Fruit fly (Drosophila melanogaster) whole organism, prepupa: ENCODE measurements around the gene t-Grip91.
A peak's percentile ranks its signal among the peaks of the same experiment; 100 is the strongest.

ENCODE experiments used
- CG11762 ChIP-seq: fragments of 200-800 bp; sonication (Bioruptor generic); optimal IDR thresholded peaks from 3 replicates; lab custom pipeline; 2016; ENCODE audit warnings: missing biosample characterization, missing genetic modification characterization; ENCODE audit not compliant: insufficient read depth
- CG11902 ChIP-seq: fragments of 200-800 bp; sonication (Bioruptor generic); optimal IDR thresholded peaks from 3 replicates; lab custom pipeline; 2016; ENCODE audit warnings: missing biosample characterization, missing genetic modification characterization
- CG1621 ChIP-seq: fragments of 200-800 bp; sonication (Bioruptor generic); optimal IDR thresholded peaks from 3 replicates; lab custom pipeline; 2018; ENCODE audit warnings: missing biosample characterization, mild to moderate bottlenecking, missing genetic modification characterization
- CG34406 ChIP-seq: fragments of 200-800 bp; sonication (Bioruptor generic); optimal IDR thresholded peaks from 3 replicates; lab custom pipeline; 2016; ENCODE audit warnings: missing biosample characterization, missing genetic modification characterization
- CG3919 ChIP-seq: fragments of 200-800 bp; sonication (Bioruptor generic); optimal IDR thresholded peaks from 3 replicates; lab custom pipeline; 2016; ENCODE audit warnings: missing biosample characterization, missing genetic modification characterization
- CG4318 ChIP-seq: fragments of 200-800 bp; sonication (Bioruptor generic); optimal IDR thresholded peaks from 3 replicates; lab custom pipeline; 2017; ENCODE audit warnings: missing biosample characterization, mild to moderate bottlenecking, missing genetic modification characterization
- CG6276 ChIP-seq: fragments of 200-800 bp; sonication (Bioruptor generic); optimal IDR thresholded peaks from 2 replicates; lab custom pipeline; 2017; ENCODE audit warnings: missing biosample characterization, mild to moderate bottlenecking, missing genetic modification characterization
- CG6792 ChIP-seq: fragments of 200-800 bp; sonication (Bioruptor generic); optimal IDR thresholded peaks from 3 replicates; lab custom pipeline; 2016; ENCODE audit warnings: missing biosample characterization, missing genetic modification characterization
- CG8119 ChIP-seq: fragments of 200-800 bp; sonication (Bioruptor generic); IDR thresholded peaks from 3 replicates; pipeline ENCODE4 v1.3.6; 2022; ENCODE audit warnings: missing biosample characterization, missing genetic modification characterization
- CG8632 ChIP-seq: fragments of 200-800 bp; sonication (Bioruptor generic); optimal IDR thresholded peaks from 3 replicates; lab custom pipeline; 2016; ENCODE audit warnings: missing biosample characterization, missing genetic modification characterization
- Eip75B ChIP-seq: fragments of 200-800 bp; sonication (Bioruptor generic); optimal IDR thresholded peaks from 3 replicates; lab custom pipeline; 2016; ENCODE audit warnings: missing biosample characterization, missing genetic modification characterization
- Ets96B ChIP-seq: fragments of 200-800 bp; optimal IDR thresholded peaks from 2 replicates; lab custom pipeline; 2019; ENCODE audit warnings: missing biosample characterization, mild to moderate bottlenecking, missing genetic modification characterization, moderate library complexity
- Lpt ChIP-seq: fragments of 200-800 bp; sonication (Bioruptor generic); optimal IDR thresholded peaks from 3 replicates; lab custom pipeline; 2016; ENCODE audit warnings: missing biosample characterization, missing genetic modification characterization
- Met ChIP-seq: fragments of 200-800 bp; sonication (Bioruptor generic); optimal IDR thresholded peaks from 3 replicates; lab custom pipeline; 2016; ENCODE audit warnings: missing biosample characterization, missing genetic modification characterization
- OdsH ChIP-seq: fragments of 200-800 bp; sonication (Bioruptor generic); optimal IDR thresholded peaks from 3 replicates; lab custom pipeline; 2016; ENCODE audit warnings: missing biosample characterization, missing genetic modification characterization
- Sox102F ChIP-seq: fragments of 200-800 bp; sonication (Bioruptor generic); optimal IDR thresholded peaks from 2 replicates; lab custom pipeline; 2016; ENCODE audit warnings: missing biosample characterization, mild to moderate bottlenecking, missing genetic modification characterization
- Sox14 ChIP-seq: fragments of 200-800 bp; sonication (Bioruptor generic); optimal IDR thresholded peaks from 3 replicates; lab custom pipeline; 2016; ENCODE audit warnings: missing biosample characterization, missing genetic modification characterization
- Sox15 ChIP-seq: fragments of 200-800 bp; sonication (Bioruptor generic); optimal IDR thresholded peaks from 3 replicates; lab custom pipeline; 2016; ENCODE audit warnings: missing biosample characterization, missing genetic modification characterization
- acj6 ChIP-seq: fragments of 200-800 bp; sonication (Bioruptor generic); optimal IDR thresholded peaks from 3 replicates; lab custom pipeline; 2016; ENCODE audit warnings: missing biosample characterization, missing genetic modification characterization
- cyc ChIP-seq: fragments of 200-800 bp; sonication (Bioruptor generic); optimal IDR thresholded peaks from 3 replicates; lab custom pipeline; 2016; ENCODE audit warnings: missing biosample characterization, missing genetic modification characterization
- dsx ChIP-seq: fragments of 200-800 bp; optimal IDR thresholded peaks from 3 replicates; lab custom pipeline; 2019; ENCODE audit warnings: missing biosample characterization, mild to moderate bottlenecking, missing genetic modification characterization, moderate library complexity; ENCODE audit not compliant: poor library complexity, severe bottlenecking
- eg ChIP-seq: fragments of 200-800 bp; sonication (Bioruptor generic); IDR thresholded peaks from 3 replicates; pipeline ENCODE4 v1.3.6; 2022; ENCODE audit warnings: missing biosample characterization, missing genetic modification characterization
- esn ChIP-seq: fragments of 200-800 bp; sonication (Bioruptor generic); optimal IDR thresholded peaks from 2 replicates; lab custom pipeline; 2016; ENCODE audit warnings: missing biosample characterization, mild to moderate bottlenecking, missing genetic modification characterization, moderate library complexity
- fd59A ChIP-seq: fragments of 200-800 bp; sonication (Bioruptor generic); optimal IDR thresholded peaks from 2 replicates; lab custom pipeline; 2017; ENCODE audit warnings: missing biosample characterization, mild to moderate bottlenecking, missing genetic modification characterization, missing genetic modification reagents
- lz ChIP-seq: fragments of 200-800 bp; sonication (Bioruptor generic); optimal IDR thresholded peaks from 3 replicates; lab custom pipeline; 2016; ENCODE audit warnings: missing biosample characterization, missing genetic modification characterization
- svp ChIP-seq: fragments of 200-800 bp; sonication (Bioruptor generic); peaks from one replicate; lab custom pipeline; 2016; ENCODE audit warnings: missing biosample characterization, missing genetic modification characterization
- vri ChIP-seq: fragments of 200-800 bp; sonication (Bioruptor generic); optimal IDR thresholded peaks from 3 replicates; lab custom pipeline; 2016; ENCODE audit warnings: missing biosample characterization, mild to moderate bottlenecking, missing genetic modification characterization

Gene t-Grip91

dm6 chr2L:15782996-15783395 lies 889 bp upstream of the t-Grip91 start:
- TF ChIP-seq fd59A (GFP tag; lab: Kevin White, UChicago) = no peak
- TF ChIP-seq Sox15 (GFP tag; lab: Kevin White, UChicago) = no peak
- no peak for TF ChIP-seq Met (GFP tag; lab: Kevin White, UChicago)
- no peak for TF ChIP-seq dsx
- no peak for TF ChIP-seq lz (GFP tag; lab: Kevin White, UChicago)
- no peak for TF ChIP-seq Eip75B
- no peak for TF ChIP-seq acj6 (GFP tag; lab: Kevin White, UChicago)
- no peak for TF ChIP-seq CG1621 (tag; lab: Kevin White, UChicago)
- no peak for TF ChIP-seq CG8632 (GFP tag; lab: Kevin White, UChicago)
- TF ChIP-seq Ets96B (tag; lab: Kevin White, UChicago) = no peak
- TF ChIP-seq CG3919 = no peak

- TF ChIP-seq CG11762 (GFP tag; lab: Kevin White, UChicago) = no peak
- TF ChIP-seq acj6 (GFP tag; lab: Kevin White, UChicago) = no peak
- no peak for TF ChIP-seq cyc (GFP tag; lab: Kevin White, UChicago)
- no peak for TF ChIP-seq CG11902 (GFP tag; lab: Kevin White, UChicago)
- TF ChIP-seq Lpt = no peak
- TF ChIP-seq vri (GFP tag; lab: Kevin White, UChicago) = no peak
- TF ChIP-seq CG4318 (GFP tag; lab: Kevin White, UChicago) = no peak
- no peak for TF ChIP-seq CG6792
- no peak for TF ChIP-seq CG8632 (GFP tag; lab: Kevin White, UChicago)
- TF ChIP-seq OdsH (GFP tag; lab: Kevin White, UChicago) = no peak
- TF ChIP-seq CG6276 (GFP tag; lab: Kevin White, UChicago) = no peak
- TF ChIP-seq CG1621 (tag; lab: Kevin White, UChicago) = no peak
- TF ChIP-seq Sox14 = no peak
- TF ChIP-seq CG8119 (GFP tag; lab: Robert Waterston, UW) = no peak
- TF ChIP-seq, all 60 proteins: peak for 0
These were observed 12.4 kb downstream of the t-Grip91 start for dm6 chr2L:15796300-15796699.

dm6 chr2L:15812041-15812440 lies 28.2 kb downstream of the t-Grip91 start, which contains the start of gene CG42876:
TSS of gene CG42876 (minus strand) at chr2L:15812141.
- TF ChIP-seq svp (peak; percentile 72), eg (GFP tag; lab: Robert Waterston, UW) (no peak)
- TF ChIP-seq, all 60 proteins: peak for 1

dm6 chr2L:15835558-15835957 lies 51.7 kb downstream of the t-Grip91 start, which contains the start of gene CG18518:
TSS of gene CG18518 (minus strand) at chr2L:15835658.
- TF ChIP-seq esn (GFP tag; lab: Kevin White, UChicago) (no peak), CG34406 (GFP tag; lab: Kevin White, UChicago) (no peak), CG4318 (GFP tag; lab: Kevin White, UChicago) (no peak), Sox102F (GFP tag; lab: Kevin White, UChicago) (no peak), CG6792 (no peak)
